Fruit fly (Drosophila melanogaster) whole organism, embryonic: Measurements from ENCODE around the gene Pisd.
A peak's percentile ranks its signal among the peaks of the same experiment; 100 is the strongest.

ENCODE experiments used
- Abd-B ChIP-seq: fragments of 200-800 bp; sonication (Bioruptor generic); optimal IDR thresholded peaks from 2 replicates; lab custom pipeline; 2018; ENCODE audit warnings: missing biosample characterization, mild to moderate bottlenecking, missing genetic modification characterization, moderate library complexity
- CG10543 ChIP-seq: fragments of 200-800 bp; sonication (Bioruptor generic); optimal IDR thresholded peaks from 3 replicates; lab custom pipeline; 2017; ENCODE audit warnings: missing biosample characterization, mild to moderate bottlenecking, missing genetic modification characterization, moderate library complexity
- CG10959 ChIP-seq: fragments of 200-800 bp; sonication (Bioruptor generic); IDR thresholded peaks from 2 replicates; pipeline ENCODE4 v1.3.6; 2022; ENCODE audit warnings: missing biosample characterization, missing genetic modification characterization
- CG12219 ChIP-seq: fragments of 200-800 bp; sonication (Bioruptor generic); optimal IDR thresholded peaks from 3 replicates; lab custom pipeline; 2018; ENCODE audit warnings: missing biosample characterization, mild to moderate bottlenecking, missing genetic modification characterization
- CG13123 ChIP-seq: fragments of 200-800 bp; sonication (Bioruptor generic); optimal IDR thresholded peaks from 2 replicates; lab custom pipeline; 2016; ENCODE audit warnings: missing biosample characterization, missing genetic modification characterization
- CG13624 ChIP-seq: fragments of 200-800 bp; sonication (Bioruptor generic); optimal IDR thresholded peaks from 2 replicates; lab custom pipeline; 2016; ENCODE audit warnings: missing biosample characterization, missing genetic modification characterization
- CG14965 ChIP-seq: fragments of 200-800 bp; sonication (Bioruptor generic); optimal IDR thresholded peaks from 2 replicates; lab custom pipeline; 2016; ENCODE audit warnings: missing biosample characterization, missing genetic modification characterization, borderline replicate concordance
- CG17186 ChIP-seq: fragments of 200-800 bp; sonication (Bioruptor generic); optimal IDR thresholded peaks from 3 replicates; lab custom pipeline; 2017; ENCODE audit warnings: missing biosample characterization, missing genetic modification reagents, missing genetic modification characterization
- CG17829 ChIP-seq: fragments of 200-800 bp; optimal IDR thresholded peaks from 2 replicates; lab custom pipeline; 2019; ENCODE audit warnings: missing biosample characterization, mild to moderate bottlenecking, missing genetic modification characterization, moderate library complexity
- CG32532 ChIP-seq: fragments of 200-800 bp; sonication (Bioruptor generic); IDR thresholded peaks from 2 replicates; pipeline ENCODE4 v1.3.6; 2022; ENCODE audit warnings: missing biosample characterization, missing genetic modification characterization
- CG34224 ChIP-seq: fragments of 200-800 bp; sonication (Bioruptor generic); IDR thresholded peaks from 3 replicates; pipeline ENCODE4 v1.3.6; 2022; ENCODE audit warnings: missing biosample characterization, missing genetic modification characterization; ENCODE audit not compliant: partially characterized antibody
- CG4360 ChIP-seq: fragments of 200-800 bp; sonication (Bioruptor generic); IDR thresholded peaks from 2 replicates; pipeline ENCODE4 v1.3.6; 2022; ENCODE audit warnings: missing biosample characterization, missing genetic modification characterization
- CG6765 ChIP-seq: fragments of 200-800 bp; sonication (Bioruptor generic); optimal IDR thresholded peaks from 3 replicates; lab custom pipeline; 2017; ENCODE audit warnings: missing biosample characterization, mild to moderate bottlenecking, missing genetic modification characterization
- CG7745 ChIP-seq: fragments of 200-800 bp; sonication (Bioruptor generic); optimal IDR thresholded peaks from 2 replicates; lab custom pipeline; 2018; ENCODE audit warnings: missing biosample characterization, mild to moderate bottlenecking, missing genetic modification characterization, moderate library complexity
- CG8281 ChIP-seq: fragments of 200-800 bp; sonication (Bioruptor generic); optimal IDR thresholded peaks from 2 replicates; lab custom pipeline; 2018; ENCODE audit warnings: missing biosample characterization, mild to moderate bottlenecking, missing genetic modification characterization, moderate library complexity
- CG8478 ChIP-seq: fragments of >200 bp; optimal IDR thresholded peaks from 2 replicates; lab custom pipeline; 2018
- CG8765 ChIP-seq: fragments of 200-800 bp; sonication (Bioruptor generic); IDR thresholded peaks from 2 replicates; pipeline ENCODE4 v1.3.6; 2022; ENCODE audit warnings: missing biosample characterization, missing genetic modification characterization
- CG9215 ChIP-seq: fragments of 200-800 bp; sonication (Bioruptor generic); IDR thresholded peaks from 2 replicates; pipeline ENCODE4 v1.3.6; 2022; ENCODE audit warnings: missing biosample characterization, missing genetic modification characterization
- CG9437 ChIP-seq: fragments of 200-800 bp; sonication (Bioruptor generic); optimal IDR thresholded peaks from 2 replicates; lab custom pipeline; 2018; ENCODE audit warnings: missing biosample characterization, mild to moderate bottlenecking, missing genetic modification characterization
- CG9817 ChIP-seq: fragments of 200-800 bp; sonication (Bioruptor generic); optimal IDR thresholded peaks from 2 replicates; lab custom pipeline; 2018; ENCODE audit warnings: missing biosample characterization, mild to moderate bottlenecking, missing genetic modification characterization, moderate library complexity
- CHES-1-like ChIP-seq: fragments of 200-800 bp; sonication (Bioruptor generic); optimal IDR thresholded peaks from 2 replicates; lab custom pipeline; 2016; ENCODE audit warnings: missing biosample characterization, missing genetic modification characterization
- Dll ChIP-seq: fragments of 200-800 bp; sonication (Bioruptor generic); IDR thresholded peaks from 4 replicates; pipeline ENCODE4 v1.3.6; 2022; ENCODE audit warnings: missing biosample characterization, missing genetic modification characterization; ENCODE audit not compliant: partially characterized antibody
- E2f2 ChIP-seq: fragments of 200-800 bp; sonication (Bioruptor generic); IDR thresholded peaks from 2 replicates; pipeline ENCODE4 v1.3.6; 2022; ENCODE audit warnings: missing biosample characterization, missing genetic modification characterization
- Jarid2 ChIP-seq: fragments of 200-800 bp; sonication (Bioruptor generic); optimal IDR thresholded peaks from 3 replicates; lab custom pipeline; 2017; ENCODE audit warnings: mild to moderate bottlenecking, missing biosample characterization, missing genetic modification reagents, missing genetic modification characterization
- Med ChIP-seq: fragments of 200-800 bp; sonication (Bioruptor generic); peaks from one replicate; lab custom pipeline; 2016; ENCODE audit warnings: missing biosample characterization, missing genetic modification characterization, mild to moderate bottlenecking, inconsistent platforms, moderate library complexity
- Mes4 ChIP-seq: fragments of 200-800 bp; sonication (Bioruptor generic); optimal IDR thresholded peaks from 2 replicates; lab custom pipeline; 2016; ENCODE audit warnings: missing biosample characterization, missing genetic modification characterization
- Mrtf ChIP-seq: fragments of 200-800 bp; sonication (Bioruptor generic); IDR thresholded peaks from 3 replicates; pipeline ENCODE4 v1.3.6; 2022; ENCODE audit warnings: missing biosample characterization, missing genetic modification characterization
- Nf-YB ChIP-seq: fragments of 200-800 bp; sonication (Bioruptor generic); optimal IDR thresholded peaks from 3 replicates; lab custom pipeline; 2019; ENCODE audit warnings: missing biosample characterization, mild to moderate bottlenecking, missing genetic modification characterization, moderate library complexity
- Sry-β ChIP-seq: fragments of 200-800 bp; sonication (Bioruptor generic); optimal IDR thresholded peaks from 2 replicates; lab custom pipeline; 2018; ENCODE audit warnings: missing biosample characterization, mild to moderate bottlenecking, missing genetic modification characterization, moderate library complexity
- Usf ChIP-seq: fragments of 200-800 bp; sonication (Bioruptor generic); optimal IDR thresholded peaks from 2 replicates; lab custom pipeline; 2017; ENCODE audit warnings: missing genotype, missing biosample characterization, missing genetic modification characterization
- bsh ChIP-seq, 2 experiments: fragments of 200-800 bp; sonication (Bioruptor generic); optimal IDR thresholded peaks; 2 replicates each; lab custom pipeline; 2017 to 2018; ENCODE audit warnings: mild to moderate bottlenecking in 2 of 2, missing biosample characterization in 2 of 2, missing genetic modification characterization in 2 of 2, moderate library complexity in 1 of 2
- cas ChIP-seq: fragments of 200-800 bp; sonication (Bioruptor generic); IDR thresholded peaks from 2 replicates; pipeline ENCODE4 v1.3.6; 2022; ENCODE audit warnings: missing biosample characterization, missing genetic modification characterization
- croc ChIP-seq: fragments of 200-800 bp; sonication (Bioruptor generic); conservative IDR thresholded peaks from 3 replicates; pipeline ENCODE4 v1.3.6; 2022; ENCODE audit warnings: missing biosample characterization, missing genetic modification characterization
- crp ChIP-seq, 2 experiments: fragments of 200-800 bp; sonication (Bioruptor generic); optimal IDR thresholded peaks; 2 replicates in 1 of 2; 3 replicates in 1 of 2; lab custom pipeline; 2017; ENCODE audit warnings: missing biosample characterization in 2 of 2, missing genetic modification characterization in 2 of 2, mild to moderate bottlenecking in 1 of 2, moderate library complexity in 1 of 2
- dan ChIP-seq: fragments of 200-800 bp; sonication (Bioruptor generic); IDR thresholded peaks from 2 replicates; pipeline ENCODE4 v1.3.6; 2022; ENCODE audit warnings: missing biosample characterization, missing genetic modification characterization
- en ChIP-seq: fragments of 200-800 bp; sonication (Bioruptor generic); optimal IDR thresholded peaks from 2 replicates; lab custom pipeline; 2016; ENCODE audit warnings: missing biosample characterization, missing genetic modification characterization
- esg ChIP-seq: fragments of 200-800 bp; sonication (Bioruptor generic); conservative IDR thresholded peaks from 2 replicates; pipeline ENCODE4 v1.3.6; 2022; ENCODE audit warnings: missing biosample characterization, missing genetic modification characterization
- fd96Cb ChIP-seq: fragments of 200-800 bp; sonication (Bioruptor generic); optimal IDR thresholded peaks from 2 replicates; lab custom pipeline; 2018; ENCODE audit warnings: missing biosample characterization, mild to moderate bottlenecking, missing genetic modification characterization, moderate library complexity
- fu2 ChIP-seq: fragments of 200-800 bp; sonication (Bioruptor generic); optimal IDR thresholded peaks from 2 replicates; lab custom pipeline; 2016; ENCODE audit warnings: missing biosample characterization, missing genetic modification characterization
- gfzf ChIP-seq: fragments of 200-800 bp; sonication (Bioruptor generic); optimal IDR thresholded peaks from 2 replicates; lab custom pipeline; 2016; ENCODE audit warnings: missing biosample characterization, mild to moderate bottlenecking, missing genetic modification characterization, moderate library complexity
- lbe ChIP-seq: fragments of 200-800 bp; sonication (Bioruptor generic); optimal IDR thresholded peaks from 2 replicates; lab custom pipeline; 2016; ENCODE audit warnings: missing biosample characterization, mild to moderate bottlenecking, missing genetic modification characterization
- oc ChIP-seq: fragments of 200-800 bp; sonication (Bioruptor generic); optimal IDR thresholded peaks from 2 replicates; lab custom pipeline; 2018; ENCODE audit warnings: missing biosample characterization, mild to moderate bottlenecking, missing genetic modification characterization, moderate library complexity
- repo ChIP-seq: fragments of 200-800 bp; sonication (Bioruptor generic); optimal IDR thresholded peaks from 2 replicates; lab custom pipeline; 2016; ENCODE audit warnings: missing biosample characterization, missing genetic modification characterization
- sens ChIP-seq: fragments of 200-800 bp; sonication (Bioruptor generic); peaks from one replicate; lab custom pipeline; 2016; ENCODE audit warnings: missing biosample characterization, missing genetic modification characterization
- sim ChIP-seq: fragments of 200-800 bp; sonication (Bioruptor generic); IDR thresholded peaks from 2 replicates; pipeline ENCODE4 v1.3.6; 2022; ENCODE audit warnings: missing biosample characterization, missing genetic modification characterization
- tio ChIP-seq: fragments of 200-800 bp; sonication (Bioruptor generic); optimal IDR thresholded peaks from 2 replicates; lab custom pipeline; 2017; ENCODE audit warnings: missing biosample characterization, missing genetic modification characterization, inconsistent platforms
- tll ChIP-seq, 2 experiments: fragments of 200-800 bp in 1 of 2; fragments of >200 bp in 1 of 2; sonication (Bioruptor generic) in 1 of 2; optimal IDR thresholded peaks; 2 replicates each; lab custom pipeline; 2017 to 2019; ENCODE audit warnings: missing biosample characterization in 2 of 2, missing genetic modification characterization in 2 of 2, mild to moderate bottlenecking in 1 of 2, moderate library complexity in 1 of 2
- z ChIP-seq: fragments of 200-800 bp; sonication (Bioruptor generic); IDR thresholded peaks from 3 replicates; pipeline ENCODE4 v1.3.6; 2022; ENCODE audit warnings: missing biosample characterization, missing genetic modification characterization
- zfh1 ChIP-seq: fragments of 200-800 bp; sonication (Bioruptor generic); IDR thresholded peaks from 3 replicates; pipeline ENCODE4 v1.3.6; 2022; ENCODE audit warnings: missing biosample characterization, missing genetic modification characterization

The Pisd gene

dm6 chr3R:24024688-24025087, 25.9 kb upstream of the Pisd start:
- TF ChIP-seq croc (GFP tag; lab: Robert Waterston, UW) (no peak), oc (tag; lab: Kevin White, UChicago) (no peak), bsh (GFP tag; optimal IDR thresholded peaks at IDR 0.05; lab: Kevin White, UChicago) (no peak), CG34224 (GFP tag; lab: Robert Waterston, UW) (no peak), dan (GFP tag; lab: Robert Waterston, UW) (no peak), CG9437 (GFP tag; lab: Kevin White, UChicago) (no peak), esg (GFP tag; lab: Robert Waterston, UW) (no peak), fu2 (GFP tag; lab: Kevin White, UChicago) (no peak), zfh1 (0 out of 3 replicates have a peak, but pooled peaks have one; percentile 27), CG8478 (lab: Kevin White, UChicago) (peak; percentile 73), CG8281 (no peak), CG14965 (no peak), Jarid2 (GFP tag; lab: Kevin White, UChicago) (no peak), sens (GFP tag; lab: Kevin White, UChicago) (no peak), Nf-YB (GFP tag; lab: Kevin White, UChicago) (no peak), Dll (GFP tag; lab: Robert Waterston, UW) (no peak), CG17829 (no peak), tio (GFP tag; lab: Kevin White, UChicago) (no peak), CG4360 (GFP tag; lab: Robert Waterston, UW) (peak; percentile 46; the same call in 1 of the 2 replicates)

- TF ChIP-seq CG9817 (tag; lab: Kevin White, UChicago), result no peak
- no peak for TF ChIP-seq fu2 (GFP tag; lab: Kevin White, UChicago)
- TF ChIP-seq Sry-β (GFP tag; lab: Kevin White, UChicago), result no peak
- no peak for TF ChIP-seq Mrtf
- TF ChIP-seq gfzf (GFP tag; lab: Kevin White, UChicago), result no peak
- TF ChIP-seq CG32532 (GFP tag; lab: Robert Waterston, UW), result no peak; the same call in 1 of the 2 replicates
- TF ChIP-seq lbe (GFP tag; lab: Kevin White, UChicago), result no peak
- TF ChIP-seq en (GFP tag; lab: Kevin White, UChicago), result no peak
- TF ChIP-seq fd96Cb (tag; lab: Kevin White, UChicago), result peak; percentile 39
- TF ChIP-seq repo (GFP tag; lab: Kevin White, UChicago), result no peak
- TF ChIP-seq tll (GFP tag; optimal IDR thresholded peaks at IDR 0.05; lab: Kevin White, UChicago), result no peak
- no peak for TF ChIP-seq CG10543
- no peak for TF ChIP-seq Abd-B (GFP tag; lab: Kevin White, UChicago)
- peak; percentile 13 for TF ChIP-seq CG12219 (GFP tag; lab: Kevin White, UChicago)
- TF ChIP-seq CG9215, result no peak
- TF ChIP-seq sim, result no peak
- peak; percentile 83 for TF ChIP-seq Med
- no peak for TF ChIP-seq CG17186 (GFP tag; lab: Kevin White, UChicago)
- TF ChIP-seq CG13123 (GFP tag; lab: Kevin White, UChicago), result no peak
- TF ChIP-seq E2f2 (GFP tag; lab: Robert Waterston, UW), result 0 out of 2 replicates have a peak, but pooled peaks have one; percentile 21
- no peak for TF ChIP-seq cas
- TF ChIP-seq z (GFP tag; lab: Robert Waterston, UW), result no peak
- TF ChIP-seq CG13624 (GFP tag; lab: Kevin White, UChicago), result peak; percentile 21
- no peak for TF ChIP-seq CG7745
- no peak for TF ChIP-seq CG10959 (GFP tag; lab: Robert Waterston, UW)
- TF ChIP-seq Usf (GFP tag; lab: Kevin White, UChicago), result no peak
- TF ChIP-seq Mes4 (GFP tag; lab: Kevin White, UChicago), result no peak
- TF ChIP-seq CG8765 (GFP tag; lab: Robert Waterston, UW), result no peak
- no peak for TF ChIP-seq CG6765 (GFP tag; lab: Kevin White, UChicago)
- TF ChIP-seq CHES-1-like (GFP tag; lab: Kevin White, UChicago), result no peak
- TF ChIP-seq crp (GFP tag; optimal IDR thresholded peaks at IDR 0.05; lab: Kevin White, UChicago), result no peak
Measured at dm6 chr3R:24025715-24026467, 24.7 kb upstream of the Pisd start.
